Worm (Caenorhabditis elegans) whole organism, midembryonic: ENCODE results near the gene ift-139.

Experiments used
- T22C8.4 ChIP-seq: fragments of 200-800 bp; sonication (Bioruptor generic); IDR thresholded peaks from 2 replicates; pipeline ENCODE4 v1.3.6; 2022; ENCODE audit warnings: missing genetic modification characterization, missing compliant biosample characterization
- cog-1 ChIP-seq: sonication (generic microtip); optimal IDR thresholded peaks from 2 replicates; lab custom pipeline; 2016; ENCODE audit warnings: missing genetic modification characterization, missing compliant biosample characterization
- flt-1 ChIP-seq: fragments of 200-800 bp; sonication (Bioruptor generic); IDR thresholded peaks from 2 replicates; pipeline ENCODE4 v1.3.6; 2022; ENCODE audit warnings: missing genetic modification characterization, missing compliant biosample characterization
- klf-2 ChIP-seq: fragments of 200-800 bp; sonication (Bioruptor generic); conservative IDR thresholded peaks from 2 replicates; pipeline ENCODE4 v1.3.6; 2022; ENCODE audit warnings: missing genetic modification reagents, missing genetic modification characterization, missing compliant biosample characterization
- med-1 ChIP-seq: sonication (generic microtip); optimal IDR thresholded peaks from 2 replicates; lab custom pipeline; 2017; ENCODE audit warnings: missing genetic modification characterization, mild to moderate bottlenecking, missing compliant biosample characterization, antibody characterized with exemption, missing genetic modification reagents; ENCODE audit not compliant: insufficient read depth
- ref-1 ChIP-seq: fragments of 200-800 bp; sonication (Bioruptor generic); conservative IDR thresholded peaks from 2 replicates; pipeline ENCODE4 v1.3.6; 2022; ENCODE audit warnings: missing genetic modification reagents, missing genetic modification characterization, missing compliant biosample characterization
- tab-1 ChIP-seq: fragments of 200-800 bp; sonication (Bioruptor generic); IDR thresholded peaks from 2 replicates; pipeline ENCODE4 v1.3.6; 2022; ENCODE audit warnings: missing genetic modification characterization, missing compliant biosample characterization
- ztf-23 ChIP-seq: fragments of 200-800 bp; sonication (Bioruptor generic); IDR thresholded peaks from 2 replicates; pipeline ENCODE4 v1.3.6; 2022; ENCODE audit warnings: missing genetic modification reagents, missing genetic modification characterization, missing compliant biosample characterization
- ztf-29 ChIP-seq: fragments of 200-800 bp; sonication (Bioruptor generic); IDR thresholded peaks from 2 replicates; pipeline ENCODE4 v1.3.6; 2022; ENCODE audit warnings: missing genetic modification reagents, missing genetic modification characterization, missing compliant biosample characterization

DNA sequence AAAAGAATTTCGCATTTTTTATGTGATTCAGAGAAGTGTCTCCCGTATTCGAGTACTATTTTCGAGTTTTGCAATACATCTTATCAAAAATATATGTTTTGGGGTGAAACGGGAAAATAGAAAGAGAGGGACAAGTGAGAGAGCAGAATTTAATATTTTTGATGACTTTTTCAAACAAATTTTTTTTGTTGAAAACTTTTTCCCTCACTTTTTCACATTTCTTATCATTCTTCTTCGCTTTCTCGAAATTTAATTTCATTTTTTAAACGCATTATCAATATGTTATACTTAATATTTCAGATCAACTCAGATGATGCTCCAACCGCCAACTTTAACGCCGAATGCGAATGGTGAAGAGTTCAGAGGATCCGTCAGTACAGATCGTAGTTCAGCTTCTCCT is 41.0 kb upstream of the ift-139 start, which contains the start of gene attf-4:
- TF ChIP-seq cog-1 (no peak), tab-1 (no peak), klf-2 (GFP tag; lab: Robert Waterston, UW) (no peak), med-1 (GFP tag; lab: Kevin White, UChicago) (no peak), ztf-29 (no peak), flt-1 (GFP tag; lab: Robert Waterston, UW) (no peak), ref-1 (no peak), ztf-23 (GFP tag; lab: Robert Waterston, UW) (no peak), T22C8.4 (GFP tag; lab: Robert Waterston, UW) (no peak)
